Fruit fly (Drosophila melanogaster) whole organism, embryonic: ENCODE measurements around the gene Nse1.

Experiments used
- Atf6 ChIP-seq: fragments of 200-800 bp; sonication (Bioruptor generic); IDR thresholded peaks from 2 replicates; pipeline ENCODE4 v1.3.6; 2022; ENCODE audit warnings: missing biosample characterization, missing genetic modification characterization
- Blimp-1 ChIP-seq: fragments of 200-800 bp; sonication (Bioruptor generic); optimal IDR thresholded peaks from 3 replicates; lab custom pipeline; 2018; ENCODE audit warnings: missing biosample characterization, missing genetic modification characterization, mild to moderate bottlenecking, moderate library complexity, missing genetic modification reagents
- CG11093 ChIP-seq: fragments of 200-800 bp; sonication (Bioruptor generic); IDR thresholded peaks from 3 replicates; pipeline ENCODE4 v1.3.6; 2022; ENCODE audit warnings: missing biosample characterization, missing genetic modification characterization
- CG11504 ChIP-seq: fragments of 200-800 bp; sonication (Bioruptor generic); optimal IDR thresholded peaks from 3 replicates; lab custom pipeline; 2019; ENCODE audit warnings: missing biosample characterization, mild to moderate bottlenecking, missing genetic modification characterization, moderate library complexity
- CG11695 ChIP-seq: fragments of 200-800 bp; sonication (Bioruptor generic); IDR thresholded peaks from 3 replicates; pipeline ENCODE4 v1.3.6; 2022; ENCODE audit warnings: missing biosample characterization, missing genetic modification characterization
- CG12219 ChIP-seq: fragments of 200-800 bp; sonication (Bioruptor generic); optimal IDR thresholded peaks from 3 replicates; lab custom pipeline; 2018; ENCODE audit warnings: missing biosample characterization, mild to moderate bottlenecking, missing genetic modification characterization
- CG13894 ChIP-seq: fragments of 200-800 bp; sonication (Bioruptor generic); optimal IDR thresholded peaks from 3 replicates; lab custom pipeline; 2018; ENCODE audit warnings: missing biosample characterization, mild to moderate bottlenecking, missing genetic modification characterization, moderate library complexity
- CG14050 ChIP-seq: fragments of 200-800 bp; sonication (Bioruptor generic); IDR thresholded peaks from 3 replicates; pipeline ENCODE4 v1.3.6; 2022; ENCODE audit warnings: missing biosample characterization, missing genetic modification characterization
- CG14710 ChIP-seq: fragments of 200-800 bp; sonication (Bioruptor generic); optimal IDR thresholded peaks from 3 replicates; lab custom pipeline; 2019; ENCODE audit warnings: missing biosample characterization, mild to moderate bottlenecking, missing genetic modification characterization, moderate library complexity
- CG15073 ChIP-seq: fragments of 200-800 bp; sonication (Bioruptor generic); optimal IDR thresholded peaks from 2 replicates; lab custom pipeline; 2016; ENCODE audit warnings: missing biosample characterization, missing genetic modification characterization
- CG15601 ChIP-seq: fragments of 200-800 bp; sonication (Bioruptor generic); optimal IDR thresholded peaks from 3 replicates; lab custom pipeline; 2019; ENCODE audit warnings: missing biosample characterization, mild to moderate bottlenecking, missing genetic modification characterization, moderate library complexity
- CG17328 ChIP-seq: fragments of 200-800 bp; sonication (Bioruptor generic); IDR thresholded peaks from 2 replicates; pipeline ENCODE4 v1.3.6; 2022; ENCODE audit warnings: missing biosample characterization, missing genetic modification characterization
- CG17829 ChIP-seq: fragments of 200-800 bp; optimal IDR thresholded peaks from 2 replicates; lab custom pipeline; 2019; ENCODE audit warnings: missing biosample characterization, mild to moderate bottlenecking, missing genetic modification characterization, moderate library complexity
- CG17912 ChIP-seq: fragments of 200-800 bp; sonication (Bioruptor generic); optimal IDR thresholded peaks from 2 replicates; lab custom pipeline; 2018; ENCODE audit warnings: missing biosample characterization, mild to moderate bottlenecking, missing genetic modification characterization
- CG18599 ChIP-seq: fragments of 200-800 bp; sonication (Bioruptor generic); optimal IDR thresholded peaks from 3 replicates; lab custom pipeline; 2017; ENCODE audit warnings: missing biosample characterization, missing genetic modification characterization, mild to moderate bottlenecking, moderate library complexity, missing genetic modification reagents
- CG2889 ChIP-seq: fragments of 200-800 bp; sonication (Bioruptor generic); IDR thresholded peaks from 3 replicates; pipeline ENCODE4 v1.3.6; 2022; ENCODE audit warnings: missing biosample characterization, missing genetic modification characterization
- CG31441 ChIP-seq: fragments of 200-800 bp; sonication (Bioruptor generic); IDR thresholded peaks from 2 replicates; pipeline ENCODE4 v1.3.6; 2022; ENCODE audit warnings: missing biosample characterization, missing genetic modification characterization
- CG34376 ChIP-seq: fragments of 200-800 bp; sonication (Bioruptor generic); optimal IDR thresholded peaks from 2 replicates; lab custom pipeline; 2018; ENCODE audit warnings: missing biosample characterization, mild to moderate bottlenecking, missing genetic modification characterization
- CG3995 ChIP-seq: fragments of 200-800 bp; sonication (Bioruptor generic); optimal IDR thresholded peaks from 3 replicates; lab custom pipeline; 2016; ENCODE audit warnings: missing biosample characterization, missing genetic modification characterization
- CG4360 ChIP-seq: fragments of 200-800 bp; sonication (Bioruptor generic); IDR thresholded peaks from 2 replicates; pipeline ENCODE4 v1.3.6; 2022; ENCODE audit warnings: missing biosample characterization, missing genetic modification characterization
- CG5953 ChIP-seq: fragments of 200-800 bp; sonication (Bioruptor generic); IDR thresholded peaks from 2 replicates; pipeline ENCODE4 v1.3.6; 2022; ENCODE audit warnings: missing biosample characterization, missing genetic modification characterization
- CG6254 ChIP-seq: fragments of 200-800 bp; sonication (Bioruptor generic); optimal IDR thresholded peaks from 3 replicates; lab custom pipeline; 2017; ENCODE audit warnings: mild to moderate bottlenecking, missing biosample characterization, missing genetic modification reagents, missing genetic modification characterization
- CG6689 ChIP-seq: fragments of 200-800 bp; sonication (Bioruptor generic); IDR thresholded peaks from 2 replicates; pipeline ENCODE4 v1.3.6; 2022; ENCODE audit warnings: missing biosample characterization, missing genetic modification characterization
- CG8290 ChIP-seq, 3 experiments: fragments of 200-800 bp; sonication (Bioruptor generic); optimal IDR thresholded peaks; 2 replicates each; lab custom pipeline; 2016 to 2019; ENCODE audit warnings: missing biosample characterization in 3 of 3, missing genetic modification characterization in 3 of 3, mild to moderate bottlenecking in 2 of 3, moderate library complexity in 1 of 3
- CG8478 ChIP-seq: fragments of >200 bp; optimal IDR thresholded peaks from 2 replicates; lab custom pipeline; 2018
- CG8924 ChIP-seq: fragments of 200-800 bp; optimal IDR thresholded peaks from 3 replicates; lab custom pipeline; 2019; ENCODE audit warnings: missing biosample characterization, mild to moderate bottlenecking, missing genetic modification characterization, moderate library complexity
- HmgD ChIP-seq: fragments of 200-800 bp; sonication (Bioruptor generic); optimal IDR thresholded peaks from 3 replicates; lab custom pipeline; 2016; ENCODE audit warnings: missing biosample characterization, missing genetic modification characterization
- Hr39 ChIP-seq: fragments of >200 bp; optimal IDR thresholded peaks from 2 replicates; lab custom pipeline; 2017
- Nf-YA ChIP-seq: fragments of 200-800 bp; sonication (Bioruptor generic); IDR thresholded peaks from 2 replicates; pipeline ENCODE4 v1.3.6; 2022; ENCODE audit warnings: missing biosample characterization, missing genetic modification characterization
- Sox102F ChIP-seq: fragments of 200-800 bp; sonication (Bioruptor generic); optimal IDR thresholded peaks from 2 replicates; lab custom pipeline; 2018; ENCODE audit warnings: missing biosample characterization, mild to moderate bottlenecking, missing genetic modification characterization, moderate library complexity
- ato ChIP-seq: fragments of 200-800 bp; sonication (Bioruptor generic); IDR thresholded peaks from 2 replicates; pipeline ENCODE4 v1.3.6; 2022; ENCODE audit warnings: missing biosample characterization, missing genetic modification characterization; ENCODE audit not compliant: partially characterized antibody
- btn ChIP-seq: fragments of 200-800 bp; sonication (Bioruptor generic); optimal IDR thresholded peaks from 2 replicates; lab custom pipeline; 2016; ENCODE audit warnings: missing biosample characterization, missing genetic modification characterization
- chm ChIP-seq: fragments of 200-800 bp; sonication (Bioruptor generic); IDR thresholded peaks from 2 replicates; pipeline ENCODE4 v1.3.6; 2022; ENCODE audit warnings: missing biosample characterization, missing genetic modification characterization
- eyg ChIP-seq: fragments of 200-800 bp; sonication (Bioruptor generic); optimal IDR thresholded peaks from 3 replicates; lab custom pipeline; 2016; ENCODE audit warnings: missing biosample characterization, missing genetic modification characterization
- fru ChIP-seq: fragments of >200 bp; optimal IDR thresholded peaks from 2 replicates; lab custom pipeline; 2017
- gcm2 ChIP-seq: fragments of 200-800 bp; sonication (Bioruptor generic); optimal IDR thresholded peaks from 2 replicates; lab custom pipeline; 2016; ENCODE audit warnings: missing biosample characterization, missing genetic modification characterization
- gem ChIP-seq: fragments of 200-800 bp; sonication (Bioruptor generic); optimal IDR thresholded peaks from 2 replicates; lab custom pipeline; 2019; ENCODE audit warnings: missing biosample characterization, mild to moderate bottlenecking, missing genetic modification characterization, moderate library complexity
- h ChIP-seq: fragments of >200 bp; optimal IDR thresholded peaks from 2 replicates; lab custom pipeline; 2017
- klu ChIP-seq: fragments of 200-800 bp; sonication (Bioruptor generic); IDR thresholded peaks from 2 replicates; pipeline ENCODE4 v1.3.6; 2022; ENCODE audit warnings: missing biosample characterization, missing genetic modification characterization
- lilli ChIP-seq: fragments of 200-800 bp; sonication (Bioruptor generic); optimal IDR thresholded peaks from 3 replicates; lab custom pipeline; 2016; ENCODE audit warnings: missing biosample characterization, missing genetic modification characterization
- lola ChIP-seq, 3 experiments: fragments of >200 bp in 2 of 3; fragments of 200-800 bp in 1 of 3; sonication (Bioruptor generic) in 1 of 3; optimal IDR thresholded peaks; 2 replicates each; lab custom pipeline; 2017 to 2019; ENCODE audit warnings: missing biosample characterization in 3 of 3, missing genetic modification characterization in 3 of 3, mild to moderate bottlenecking in 1 of 3, moderate library complexity in 1 of 3
- oc ChIP-seq: fragments of 200-800 bp; sonication (Bioruptor generic); optimal IDR thresholded peaks from 2 replicates; lab custom pipeline; 2018; ENCODE audit warnings: missing biosample characterization, mild to moderate bottlenecking, missing genetic modification characterization, moderate library complexity
- otp ChIP-seq: fragments of 200-800 bp; sonication (Bioruptor generic); IDR thresholded peaks from 3 replicates; pipeline ENCODE4, ENCODE4 v1.3.6; 2022; ENCODE audit warnings: missing biosample characterization, missing genetic modification characterization
- sc ChIP-seq, 3 experiments: fragments of >200 bp in 2 of 3; fragments of 200-800 bp in 1 of 3; sonication (Bioruptor generic) in 1 of 3; optimal IDR thresholded peaks; 2 replicates in 2 of 3; 3 replicates in 1 of 3; lab custom pipeline; 2017; ENCODE audit warnings: mild to moderate bottlenecking in 1 of 3, missing biosample characterization in 1 of 3, missing genetic modification characterization in 1 of 3, missing genetic modification reagents in 1 of 3
- sens ChIP-seq: fragments of 200-800 bp; sonication (Bioruptor generic); peaks from one replicate; lab custom pipeline; 2016; ENCODE audit warnings: missing biosample characterization, missing genetic modification characterization
- so ChIP-seq: fragments of 200-800 bp; sonication (Bioruptor generic); IDR thresholded peaks from 3 replicates; pipeline ENCODE4 v1.3.6; 2022; ENCODE audit warnings: missing biosample characterization, missing genetic modification characterization
- vfl ChIP-seq: fragments of 200-800 bp; sonication (Bioruptor generic); optimal IDR thresholded peaks from 2 replicates; lab custom pipeline; 2016; ENCODE audit warnings: missing biosample characterization, missing genetic modification characterization
- wek ChIP-seq: fragments of 200-800 bp; sonication (Bioruptor generic); optimal IDR thresholded peaks from 3 replicates; lab custom pipeline; 2018; ENCODE audit warnings: missing biosample characterization, mild to moderate bottlenecking, missing genetic modification characterization, moderate library complexity
- zfh2 ChIP-seq: fragments of 200-800 bp; sonication (Bioruptor generic); optimal IDR thresholded peaks from 2 replicates; lab custom pipeline; 2016; ENCODE audit warnings: missing biosample characterization, missing genetic modification characterization

Gene Nse1

dm6 chr2L:6683992-6684882 is 6.8 kb upstream of the Nse1 start, which contains the start of gene Nhe3 (continued):
- peak; percentile 62; the same call in 1 of the 2 replicates for TF ChIP-seq Atf6
- TF ChIP-seq lilli (GFP tag; lab: Kevin White, UChicago) = peak; percentile 90
- TF ChIP-seq CG8924 (tag; lab: Kevin White, UChicago) = peak; percentile 77
- TF ChIP-seq vfl (GFP tag; lab: Kevin White, UChicago) = peak; percentile 81
- TF ChIP-seq CG31441 = no peak
- TF ChIP-seq klu = peak; percentile 74
- TF ChIP-seq lola (GFP tag; optimal IDR thresholded peaks at IDR 0.05; lab: Kevin White, UChicago) = peak in 1 of 3 experiments; percentile 70
- TF ChIP-seq Blimp-1 (GFP tag; lab: Kevin White, UChicago) = peak; percentile 71
- TF ChIP-seq sens = peak; percentile 97
- no peak for TF ChIP-seq Hr39 (lab: Kevin White, UChicago)
- no peak for TF ChIP-seq h
- no peak for TF ChIP-seq HmgD (GFP tag; lab: Kevin White, UChicago)
- TF ChIP-seq sc (optimal IDR thresholded peaks at IDR 0.05; lab: Kevin White, UChicago) = no peak
- peak; percentile 57 for TF ChIP-seq sc (GFP tag; optimal IDR thresholded peaks at IDR 0.05; lab: Kevin White, UChicago)
- peak; percentile 75 for TF ChIP-seq CG17829 (tag; lab: Kevin White, UChicago)
- peak; percentile 57 for TF ChIP-seq CG15601 (tag; lab: Kevin White, UChicago)
- TF ChIP-seq CG11504 (tag; lab: Kevin White, UChicago) = no peak
- TF ChIP-seq CG17912 = no peak
- TF ChIP-seq so = peak; percentile 86
- TF ChIP-seq CG11695 (GFP tag; lab: Robert Waterston, UW) = peak; percentile 62; the same call in 1 of the 3 replicates
- TF ChIP-seq CG5953 (GFP tag; lab: Robert Waterston, UW) = peak; percentile 55
- peak; percentile 87 for TF ChIP-seq gem (tag; lab: Kevin White, UChicago)
- peak; percentile 92 for TF ChIP-seq CG8290 (GFP tag; optimal IDR thresholded peaks at IDR 0.05; lab: Kevin White, UChicago)
- peak; percentile 69 to 81 for TF ChIP-seq CG8290 (tag; optimal IDR thresholded peaks at IDR 0.05; lab: Kevin White, UChicago)
- peak; percentile 81 for TF ChIP-seq CG14710
- peak; percentile 67; the same call in 2 of the 3 replicates for TF ChIP-seq CG14050 (GFP tag; lab: Robert Waterston, UW)
- no peak for TF ChIP-seq Nf-YA
- TF ChIP-seq otp = peak; percentile 74
- TF ChIP-seq chm (GFP tag; lab: Robert Waterston, UW) = 0 out of 2 replicates have a peak, but pooled peaks have one; percentile 74
- TF ChIP-seq eyg (GFP tag; lab: Kevin White, UChicago) = peak; percentile 75
- TF ChIP-seq CG18599 (GFP tag; lab: Kevin White, UChicago) = peak; percentile 41
- no peak for TF ChIP-seq CG8478 (lab: Kevin White, UChicago)
- TF ChIP-seq CG3995 (GFP tag; lab: Kevin White, UChicago) = peak; percentile 85
- peak; percentile 48 for TF ChIP-seq btn
- no peak for TF ChIP-seq CG6254 (GFP tag; lab: Kevin White, UChicago)
- TF ChIP-seq Sox102F (GFP tag; lab: Kevin White, UChicago) = no peak
- TF ChIP-seq CG34376 = peak; percentile 62
- TF ChIP-seq CG17328 (GFP tag; lab: Robert Waterston, UW) = peak; percentile 86
- peak; percentile 87 for TF ChIP-seq CG6689 (GFP tag; lab: Robert Waterston, UW)
- TF ChIP-seq fru (lab: Kevin White, UChicago) = no peak
- no peak for TF ChIP-seq wek
- TF ChIP-seq gcm2 = peak; percentile 50
- no peak for TF ChIP-seq CG13894 (tag; lab: Kevin White, UChicago)
- peak; percentile 41 for TF ChIP-seq CG12219
- no peak for TF ChIP-seq CG15073
- 0 out of 2 replicates have a peak, but pooled peaks have one; percentile 38 for TF ChIP-seq ato (GFP tag; lab: Robert Waterston, UW)
- TF ChIP-seq CG2889 (GFP tag; lab: Robert Waterston, UW) = peak; percentile 78; the same call in 2 of the 3 replicates
- TF ChIP-seq oc (tag; lab: Kevin White, UChicago) = peak; percentile 27
- no peak for TF ChIP-seq CG4360 (GFP tag; lab: Robert Waterston, UW)
- peak; percentile 84 for TF ChIP-seq zfh2 (GFP tag; lab: Kevin White, UChicago)
- TF ChIP-seq CG11093 = peak; percentile 83; the same call in 2 of the 3 replicates
